Worm (Caenorhabditis elegans) whole organism, late embryonic: ENCODE measurements around the gene nuo-4.

Source experiments
- ceh-18 ChIP-seq: sonication (generic microtip); optimal IDR thresholded peaks from 2 replicates; lab custom pipeline; 2016; ENCODE audit warnings: missing genetic modification characterization, missing compliant biosample characterization
- ceh-2 ChIP-seq: sonication (generic microtip); optimal IDR thresholded peaks from 2 replicates; lab custom pipeline; 2016; ENCODE audit warnings: missing genotype, missing genetic modification characterization, missing compliant biosample characterization
- che-1 ChIP-seq: sonication (generic microtip); optimal IDR thresholded peaks from 2 replicates; lab custom pipeline; 2016; ENCODE audit warnings: mild to moderate bottlenecking, missing genetic modification characterization, missing compliant biosample characterization
- nfya-1 ChIP-seq: sonication (generic microtip); optimal IDR thresholded peaks from 2 replicates; lab custom pipeline; 2017; ENCODE audit warnings: missing genetic modification characterization, mild to moderate bottlenecking, missing compliant biosample characterization, antibody characterized with exemption, moderate library complexity
- pag-3 ChIP-seq: sonication (generic microtip); optimal IDR thresholded peaks from 2 replicates; lab custom pipeline; 2016; ENCODE audit warnings: missing compliant biosample characterization, missing genetic modification characterization, borderline replicate concordance
- unc-86 ChIP-seq: sonication (generic microtip); optimal IDR thresholded peaks from 2 replicates; lab custom pipeline; 2016; ENCODE audit warnings: missing genetic modification characterization, missing compliant biosample characterization

- TF ChIP-seq che-1 (tag; lab: Kevin White, UChicago), result no peak
- no peak for TF ChIP-seq nfya-1 (tag; lab: Kevin White, UChicago)
- TF ChIP-seq unc-86 (tag; lab: Kevin White, UChicago), result no peak
- TF ChIP-seq ceh-2 (tag; lab: Kevin White, UChicago), result no peak
- TF ChIP-seq ceh-18 (tag; lab: Kevin White, UChicago), result no peak
- TF ChIP-seq pag-3 (tag; lab: Kevin White, UChicago), result no peak
Measured at ce11 chrIII:7141285-7141715, 17.3 kb downstream of the nuo-4 start.
